Worm (Caenorhabditis elegans) whole organism, young adult: Measurements from ENCODE around the gene Y54E2A.10.

Experiments used
- F22D6.2 ChIP-seq: sonication (generic microtip); optimal IDR thresholded peaks from 2 replicates; lab custom pipeline; 2016; ENCODE audit warnings: mild to moderate bottlenecking, missing genetic modification characterization, missing compliant biosample characterization
- F37B4.10 ChIP-seq: fragments of 200-800 bp; sonication (Bioruptor generic); IDR thresholded peaks from 2 replicates; pipeline ENCODE4 v1.3.6; 2022; ENCODE audit warnings: missing genetic modification characterization, missing compliant biosample characterization
- attf-3 ChIP-seq: fragments of 200-800 bp; sonication (Bioruptor generic); conservative IDR thresholded peaks from 2 replicates; pipeline ENCODE4 v1.3.6; 2022; ENCODE audit warnings: missing genetic modification reagents, missing genetic modification characterization, missing compliant biosample characterization
- bed-1 ChIP-seq: fragments of 200-800 bp; sonication (Bioruptor generic); IDR thresholded peaks from 2 replicates; pipeline ENCODE4 v1.3.6; 2022; ENCODE audit warnings: missing genetic modification reagents, missing genetic modification characterization, missing compliant biosample characterization
- egl-44 ChIP-seq: fragments of 200-800 bp; sonication (Bioruptor generic); IDR thresholded peaks from 2 replicates; pipeline ENCODE4 v1.3.6; 2022; ENCODE audit warnings: missing genetic modification reagents, missing genetic modification characterization, missing compliant biosample characterization
- lsy-27 ChIP-seq: sonication (generic microtip); optimal IDR thresholded peaks from 2 replicates; lab custom pipeline; 2017; ENCODE audit warnings: missing genetic modification characterization, mild to moderate bottlenecking, missing compliant biosample characterization, antibody characterized with exemption, missing genotype, borderline replicate concordance; ENCODE audit not compliant: insufficient read depth
- mcd-1 ChIP-seq: fragments of 200-800 bp; sonication (Bioruptor generic); IDR thresholded peaks from 2 replicates; pipeline ENCODE4 v1.3.6; 2022; ENCODE audit warnings: missing genetic modification reagents, missing genetic modification characterization, missing compliant biosample characterization
- mes-4 ChIP-seq: sonication (generic microtip); optimal IDR thresholded peaks from 2 replicates; lab custom pipeline; 2016; ENCODE audit warnings: missing genotype, missing genetic modification characterization, missing compliant biosample characterization
- nfyb-1 ChIP-seq: fragments of 200-800 bp; sonication (Bioruptor generic); IDR thresholded peaks from 2 replicates; pipeline ENCODE4 v1.3.6; 2022; ENCODE audit warnings: missing genetic modification reagents, missing genetic modification characterization, missing compliant biosample characterization
- nhr-179 ChIP-seq: sonication (generic microtip); optimal IDR thresholded peaks from 2 replicates; lab custom pipeline; 2016; ENCODE audit warnings: mild to moderate bottlenecking, missing genetic modification characterization, missing compliant biosample characterization
- rpc-1 ChIP-seq, 2 experiments: fragments of 150-350 bp in 1 of 2; sonication (generic microtip) in 1 of 2; optimal IDR thresholded peaks; 2 replicates each; lab custom pipeline; 2014 to 2018; ENCODE audit warnings: missing biosample characterization in 1 of 2, missing genetic modification characterization in 1 of 2, missing genetic modification reagents in 1 of 2, missing genotype in 1 of 2
- sptf-2 ChIP-seq: fragments of 200-800 bp; sonication (Bioruptor generic); optimal IDR thresholded peaks from 2 replicates; lab custom pipeline; 2018; ENCODE audit warnings: mild to moderate bottlenecking, missing genetic modification characterization, missing compliant biosample characterization
- zim-3 ChIP-seq: sonication (generic microtip); optimal IDR thresholded peaks from 2 replicates; lab custom pipeline; 2017; ENCODE audit warnings: mild to moderate bottlenecking, missing genetic modification characterization, moderate library complexity, missing compliant biosample characterization

DNA sequence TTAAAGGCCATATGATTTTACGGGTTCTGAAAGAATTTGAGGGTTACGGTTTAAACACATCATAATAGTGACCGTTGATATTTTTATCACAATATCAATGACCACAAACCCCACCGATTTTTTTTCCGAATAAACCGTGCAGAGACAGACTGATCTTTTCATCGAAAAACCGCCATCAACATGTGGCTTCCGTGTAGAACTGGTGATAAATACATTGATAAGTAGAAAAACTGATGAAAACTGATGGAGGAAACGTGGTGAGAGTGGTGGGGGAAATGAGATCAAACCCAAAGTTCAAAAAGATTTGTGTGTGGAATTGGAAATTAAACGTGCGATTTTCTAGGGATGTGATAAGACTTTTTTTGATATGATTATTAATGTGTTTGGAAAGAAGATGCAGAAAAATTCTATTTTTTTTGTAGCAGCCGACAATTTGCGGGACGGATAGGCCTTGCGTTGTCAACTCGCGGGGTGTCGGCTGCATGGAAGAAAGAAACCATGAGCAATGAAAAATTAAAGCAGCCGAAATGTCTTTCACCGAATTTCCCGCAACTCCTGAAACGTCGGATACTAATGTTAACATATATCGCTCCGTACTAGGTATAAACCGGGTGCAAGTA is 47.9 kb downstream of the Y54E2A.10 start:
- no peak for TF ChIP-seq rpc-1 (optimal IDR thresholded peaks at IDR 0.05; lab: Kevin White, UChicago)
- TF ChIP-seq rpc-1 (tag; optimal IDR thresholded peaks at IDR 0.05; lab: Kevin White, UChicago): no peak
- no peak for TF ChIP-seq nfyb-1 (GFP tag; lab: Robert Waterston, UW)
- no peak for TF ChIP-seq lsy-27 (tag; lab: Kevin White, UChicago)
- TF ChIP-seq mcd-1: no peak
- no peak for TF ChIP-seq mes-4
- no peak for TF ChIP-seq F22D6.2
- TF ChIP-seq zim-3 (tag; lab: Kevin White, UChicago): no peak
- TF ChIP-seq attf-3 (GFP tag; lab: Robert Waterston, UW): no peak
- TF ChIP-seq sptf-2 (GFP tag; lab: Kevin White, UChicago): no peak
- TF ChIP-seq egl-44 (GFP tag; lab: Robert Waterston, UW): no peak
- TF ChIP-seq F37B4.10: no peak
- TF ChIP-seq nhr-179 (tag; lab: Kevin White, UChicago): no peak
- no peak for TF ChIP-seq bed-1 (GFP tag; lab: Robert Waterston, UW)
